Fruit fly (Drosophila melanogaster): ENCODE data around the gene CG33252.
A peak's percentile ranks its signal among the peaks of the same experiment; 100 is the strongest.

CG33252 gene

dm6 chrX:16848978-16849377 is 48.0 kb downstream of the CG33252 start (continued):
- TF ChIP-seq schlank (tag; optimal IDR thresholded peaks at IDR 0.05) (no peak), ttk (GFP tag; IDR thresholded peaks at IDR 0.05) (no peak), YL-1 (GFP tag; optimal IDR thresholded peaks at IDR 0.05) (no peak), CG4424 (GFP tag; optimal IDR thresholded peaks at IDR 0.05) (no peak), CG3163 (GFP tag; optimal IDR thresholded peaks at IDR 0.05) (no peak), CG13123 (GFP tag; optimal IDR thresholded peaks at IDR 0.05) (no peak), shn (GFP tag; optimal IDR thresholded peaks at IDR 0.05) (no peak), CG2120 (GFP tag; optimal IDR thresholded peaks at IDR 0.05) (no peak), CG2712 (tag; optimal IDR thresholded peaks at IDR 0.05) (peak; percentile 16), tup (GFP tag; optimal IDR thresholded peaks at IDR 0.05) (no peak), CG4328 (GFP tag; optimal IDR thresholded peaks at IDR 0.05) (no peak), NfI (GFP tag; optimal IDR thresholded peaks at IDR 0.05) (no peak), CG10431 (GFP tag; optimal IDR thresholded peaks at IDR 0.05) (no peak), Trl (optimal IDR thresholded peaks at IDR 0.05) (no peak), Trl (GFP tag; optimal IDR thresholded peaks at IDR 0.05) (no peak), pfk (GFP tag; optimal IDR thresholded peaks at IDR 0.05) (no peak), CG32772 (GFP tag; IDR thresholded peaks at IDR 0.05) (0 out of 2 replicates have a peak, but pooled peaks have one; percentile 17), Ravus (GFP tag; IDR thresholded peaks at IDR 0.05) (no peak), CG10979 (tag; optimal IDR thresholded peaks at IDR 0.05) (peak; percentile 53), sug (tag; optimal IDR thresholded peaks at IDR 0.05) (no peak), ems (GFP tag; optimal IDR thresholded peaks at IDR 0.05) (no peak), eyg (GFP tag; optimal IDR thresholded peaks at IDR 0.05) (no peak), sima (GFP tag; optimal IDR thresholded peaks at IDR 0.05) (no peak), ato (GFP tag; IDR thresholded peaks at IDR 0.05; ENCODE audit: partially characterized antibody) (no peak), Oli (tag; optimal IDR thresholded peaks at IDR 0.05) (no peak), Antp (GFP tag; optimal IDR thresholded peaks at IDR 0.05) (no peak), CG15269 (tag; optimal IDR thresholded peaks at IDR 0.05) (no peak), Sox102F (GFP tag; optimal IDR thresholded peaks at IDR 0.05) (peak; percentile 24), kah (GFP tag; optimal IDR thresholded peaks at IDR 0.05) (no peak), Rfx (GFP tag; IDR thresholded peaks at IDR 0.05) (no peak), Sox100B (GFP tag; optimal IDR thresholded peaks at IDR 0.05) (peak; percentile 7), CG6254 (GFP tag; optimal IDR thresholded peaks at IDR 0.05) (peak; percentile 18), crp (GFP tag; optimal IDR thresholded peaks at IDR 0.05) (no peak), her (GFP tag; optimal IDR thresholded peaks at IDR 0.05) (no peak), bab2 (GFP tag; optimal IDR thresholded peaks at IDR 0.05) (no peak), Atf6 (GFP tag; IDR thresholded peaks at IDR 0.05) (no peak), da (GFP tag; optimal IDR thresholded peaks at IDR 0.05) (no peak), phol (tag; optimal IDR thresholded peaks at IDR 0.05) (peak; percentile 40), Ets65A (GFP tag) (no peak), Hmr (GFP tag; optimal IDR thresholded peaks at IDR 0.05) (no peak), Dek (tag; optimal IDR thresholded peaks at IDR 0.05) (no peak), CG6272 (GFP tag; IDR thresholded peaks at IDR 0.05) (no peak), corto (GFP tag; optimal IDR thresholded peaks at IDR 0.05) (no peak), pros (GFP tag; optimal IDR thresholded peaks at IDR 0.05) (no peak), tgo (GFP tag; IDR thresholded peaks at IDR 0.05) (0 out of 3 replicates have a peak, but pooled peaks have one; percentile 20), crc (GFP tag; optimal IDR thresholded peaks at IDR 0.05) (no peak), CG10654 (GFP tag; optimal IDR thresholded peaks at IDR 0.05) (no peak), stc (GFP tag; IDR thresholded peaks at IDR 0.05) (no peak), CG12219 (GFP tag; optimal IDR thresholded peaks at IDR 0.05) (no peak), tap (tag; optimal IDR thresholded peaks at IDR 0.05) (no peak), prd (optimal IDR thresholded peaks at IDR 0.05) (no peak), prd (GFP tag; IDR thresholded peaks at IDR 0.05) (peak; percentile 24; the same call in 1 of the 3 replicates)

Data from whole organism, embryonic.